Fruit fly (Drosophila melanogaster): ENCODE data around the gene X11Lbeta.

The X11Lbeta gene

DNA sequence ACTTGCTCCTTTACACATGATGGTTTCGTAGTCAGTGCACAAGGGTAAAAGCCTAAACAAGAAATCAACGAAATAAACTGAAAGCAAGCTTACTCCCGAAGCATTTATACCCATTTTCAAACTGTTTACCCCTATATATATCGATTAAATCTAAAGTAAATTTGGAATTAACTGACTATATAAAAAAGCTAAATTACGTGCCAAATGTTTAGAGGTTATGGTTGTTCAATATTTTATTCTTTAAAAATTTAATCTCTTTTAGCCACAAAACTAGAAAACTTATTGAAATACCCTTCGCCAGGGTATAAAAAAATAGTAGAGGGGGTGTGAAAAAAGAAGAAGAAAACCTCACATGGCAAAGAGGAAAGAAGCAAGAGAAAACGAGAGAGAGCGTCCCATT lies 104.3 kb downstream of the X11Lbeta start:
- TF ChIP-seq nom (GFP tag; optimal IDR thresholded peaks at IDR 0.05) (no peak), CG31388 (GFP tag; optimal IDR thresholded peaks at IDR 0.05) (no peak), Fer2 (tag; optimal IDR thresholded peaks at IDR 0.05) (peak; percentile 16), NK7.1 (GFP tag; optimal IDR thresholded peaks at IDR 0.05) (peak; percentile 10), seq (GFP tag; IDR thresholded peaks at IDR 0.05) (peak; percentile 43; the same call in 1 of the 2 replicates), caup (GFP tag; optimal IDR thresholded peaks at IDR 0.05; ENCODE audit: severe bottlenecking) (peak; percentile 52), Sry-δ (GFP tag; optimal IDR thresholded peaks at IDR 0.05) (peak; percentile 12), Rx (GFP tag; IDR thresholded peaks at IDR 0.05) (no peak), gcm (GFP tag; optimal IDR thresholded peaks at IDR 0.05) (peak; percentile 53), CG6813 (GFP tag; optimal IDR thresholded peaks at IDR 0.05) (peak; percentile 2), TFAM (GFP tag; optimal IDR thresholded peaks at IDR 0.05) (no peak), CG17359 (tag; optimal IDR thresholded peaks at IDR 0.05) (peak; percentile 67), Opbp (GFP tag; IDR thresholded peaks at IDR 0.05; ENCODE audit: partially characterized antibody) (no peak), CG10979 (tag; optimal IDR thresholded peaks at IDR 0.05) (peak; percentile 72), CG17186 (GFP tag; optimal IDR thresholded peaks at IDR 0.05) (no peak), Deaf1 (tag; optimal IDR thresholded peaks at IDR 0.05) (peak; percentile 36), CG7372 (GFP tag; IDR thresholded peaks at IDR 0.05) (no peak), Mad (GFP tag; optimal IDR thresholded peaks at IDR 0.05) (no peak), jumu (GFP tag; optimal IDR thresholded peaks at IDR 0.05) (no peak), CG12155 (GFP tag; optimal IDR thresholded peaks at IDR 0.05) (peak; percentile 16), CG2116 (GFP tag; optimal IDR thresholded peaks at IDR 0.05) (no peak), kni (GFP tag; optimal IDR thresholded peaks at IDR 0.05) (no peak), D19A (tag; optimal IDR thresholded peaks at IDR 0.05) (peak; percentile 93), CG2129 (GFP tag; IDR thresholded peaks at IDR 0.05; ENCODE audit: partially characterized antibody) (no peak), E2f1 (GFP tag; IDR thresholded peaks at IDR 0.05) (peak; percentile 17; the same call in 1 of the 2 replicates), CG11504 (tag; optimal IDR thresholded peaks at IDR 0.05) (peak; percentile 74), C15 (GFP tag; IDR thresholded peaks at IDR 0.05) (no peak), bcd (GFP tag; optimal IDR thresholded peaks at IDR 0.05) (peak; percentile 39), lov (optimal IDR thresholded peaks at IDR 0.05) (no peak), lov (GFP tag; IDR thresholded peaks at IDR 0.05) (no peak), dmrt99B (tag; optimal IDR thresholded peaks at IDR 0.05) (peak; percentile 75), ham (GFP tag; IDR thresholded peaks at IDR 0.05) (no peak), Ets65A (GFP tag) (no peak), ranshi (GFP tag; IDR thresholded peaks at IDR 0.05) (no peak), CG3163 (GFP tag; optimal IDR thresholded peaks at IDR 0.05) (no peak), H15 (GFP tag; IDR thresholded peaks at IDR 0.05) (peak; percentile 48; the same call in 2 of the 3 replicates), CG6254 (GFP tag; optimal IDR thresholded peaks at IDR 0.05) (peak; percentile 45), CG10209 (GFP tag; optimal IDR thresholded peaks at IDR 0.05) (peak; percentile 56), CG32532 (GFP tag; IDR thresholded peaks at IDR 0.05) (no peak), Jarid2 (GFP tag; optimal IDR thresholded peaks at IDR 0.05) (no peak), CG8765 (GFP tag; IDR thresholded peaks at IDR 0.05) (no peak), pita (GFP tag; optimal IDR thresholded peaks at IDR 0.05) (no peak), HmgZ (tag; optimal IDR thresholded peaks at IDR 0.05) (peak; percentile 26), trem (tag; optimal IDR thresholded peaks at IDR 0.05) (peak; percentile 52), CG17361 (GFP tag; IDR thresholded peaks at IDR 0.05) (peak; percentile 66; the same call in 2 of the 3 replicates), CoRest (tag; optimal IDR thresholded peaks at IDR 0.05) (peak; percentile 70), HLH54F (GFP tag; optimal IDR thresholded peaks at IDR 0.05) (no peak), kay (GFP tag; optimal IDR thresholded peaks at IDR 0.05) (peak; percentile 9), CG11723 (GFP tag; optimal IDR thresholded peaks at IDR 0.05) (peak; percentile 21), CG4328 (GFP tag; optimal IDR thresholded peaks at IDR 0.05) (no peak), bab2 (GFP tag; optimal IDR thresholded peaks at IDR 0.05) (peak; percentile 32)
